Worm (Caenorhabditis elegans): Measurements from ENCODE around the gene cpx-2.

cpx-2 gene

DNA sequence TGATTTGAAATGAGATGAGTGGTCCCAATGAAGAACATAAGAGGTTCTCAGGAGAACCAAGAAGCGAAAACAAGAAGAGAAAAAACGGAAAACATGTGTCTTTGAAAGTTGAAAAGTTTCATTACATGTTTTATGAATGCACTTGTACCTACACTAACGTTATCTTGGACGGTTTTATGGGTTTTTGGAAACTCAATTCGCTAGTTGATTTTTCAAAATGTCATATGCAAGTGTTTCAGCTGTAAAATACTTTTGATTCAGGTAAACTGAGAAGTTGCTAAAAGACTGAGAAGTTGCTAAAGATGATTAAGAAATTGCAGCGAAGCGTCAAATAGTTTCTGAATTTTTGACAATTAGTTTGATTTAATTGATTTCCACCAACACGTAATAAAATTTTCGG is at the start of gene cpx-2:
TSS of gene cpx-2 (minus strand) at position 101 of the 400 bp plus-strand sequence.
- TF ChIP-seq C34B4.2 (tag; optimal IDR thresholded peaks at IDR 0.05), result no peak
- TF ChIP-seq fos-1 (tag; optimal IDR thresholded peaks at IDR 0.05), result no peak
- no peak for TF ChIP-seq mab-9 (GFP tag; IDR thresholded peaks at IDR 0.05)
- no peak for TF ChIP-seq nhr-19 (GFP tag; conservative IDR thresholded peaks at IDR 0.05)
- no peak for TF ChIP-seq sox-4 (tag; optimal IDR thresholded peaks at IDR 0.05)
- no peak for TF ChIP-seq mdl-1 (tag; optimal IDR thresholded peaks at IDR 0.05)
- TF ChIP-seq dsc-1 (tag; optimal IDR thresholded peaks at IDR 0.05), result no peak
- no peak for TF ChIP-seq egl-27 (tag; optimal IDR thresholded peaks at IDR 0.05)
- TF ChIP-seq fkh-10 (GFP tag; optimal IDR thresholded peaks at IDR 0.05), result no peak
- TF ChIP-seq skn-1 (tag; optimal IDR thresholded peaks at IDR 0.05), result no peak
- no peak for TF ChIP-seq unc-86 (tag; optimal IDR thresholded peaks at IDR 0.05)
- TF ChIP-seq ceh-63 (GFP tag; optimal IDR thresholded peaks at IDR 0.05), result no peak
- no peak for TF ChIP-seq fkh-8 (tag; optimal IDR thresholded peaks at IDR 0.05)

DNA sequence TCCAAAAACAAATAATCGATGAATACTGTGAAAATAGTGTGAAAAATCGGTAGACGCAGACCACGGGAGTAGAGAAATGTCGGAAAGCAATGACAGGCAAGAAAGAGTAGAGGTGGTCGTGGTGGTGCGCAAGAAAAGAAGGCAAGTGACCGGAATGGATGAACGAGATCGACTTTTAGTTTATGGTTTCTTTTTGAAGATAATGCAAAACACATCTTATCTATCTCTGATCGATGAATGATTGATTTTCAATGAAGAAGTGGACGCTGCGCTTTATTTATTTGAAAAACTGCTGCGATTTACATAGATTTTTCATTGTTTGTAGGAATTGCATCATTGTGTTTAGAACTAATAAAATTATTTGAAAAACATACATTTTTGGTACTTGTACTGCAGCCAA is 48.9 kb upstream of the cpx-2 start:
- TF ChIP-seq lin-35 (GFP tag; optimal IDR thresholded peaks at IDR 0.05) (peak in 1 of 2 experiments; percentile 2), elt-3 (tag; optimal IDR thresholded peaks at IDR 0.05) (peak in 1 of 6 experiments; percentile 21), mep-1 (tag; optimal IDR thresholded peaks at IDR 0.05) (no peak), snpc-4 (tag; optimal IDR thresholded peaks at IDR 0.05) (no peak), nhr-12 (tag; optimal IDR thresholded peaks at IDR 0.05) (no peak), unc-130 (tag; optimal IDR thresholded peaks at IDR 0.05) (no peak), lin-13 (GFP tag; optimal IDR thresholded peaks at IDR 0.05) (no peak), nhr-47 (tag; optimal IDR thresholded peaks at IDR 0.05) (no peak), fos-1 (tag; optimal IDR thresholded peaks at IDR 0.05) (no peak), snu-23 (GFP tag; optimal IDR thresholded peaks at IDR 0.05) (peak; percentile 51), tlp-1 (tag; optimal IDR thresholded peaks at IDR 0.05) (no peak), nhr-11 (tag; optimal IDR thresholded peaks at IDR 0.05) (no peak), pag-3 (tag; optimal IDR thresholded peaks at IDR 0.05; ENCODE audit: borderline replicate concordance, insufficient read depth) (no peak), lsy-2 (tag; optimal IDR thresholded peaks at IDR 0.05) (peak in 1 of 2 experiments; percentile 23), unc-30 (tag; optimal IDR thresholded peaks at IDR 0.05) (no peak), rnt-1 (tag; optimal IDR thresholded peaks at IDR 0.05) (peak; percentile 20), nhr-20 (tag; optimal IDR thresholded peaks at IDR 0.05) (peak; percentile 56), zag-1 (tag; optimal IDR thresholded peaks at IDR 0.05) (no peak), sox-4 (tag; optimal IDR thresholded peaks at IDR 0.05) (no peak), nhr-71 (tag; optimal IDR thresholded peaks at IDR 0.05) (peak; percentile 56), nhr-85 (tag) (peak; percentile 95), nhr-19 (GFP tag; conservative IDR thresholded peaks at IDR 0.05) (no peak), C34B4.2 (tag; optimal IDR thresholded peaks at IDR 0.05) (no peak), grh-1 (GFP tag; IDR thresholded peaks at IDR 0.05) (peak; percentile 20; the same call in 1 of the 2 replicates), efl-1 (optimal IDR thresholded peaks at IDR 0.05) (no peak), efl-1 (GFP tag; optimal IDR thresholded peaks at IDR 0.05 in 1 of 2) (peak in 1 of 2 experiments; percentile 35), xbp-1 (tag; optimal IDR thresholded peaks at IDR 0.05) (no peak), lin-14 (GFP tag; optimal IDR thresholded peaks at IDR 0.05) (peak; percentile 55), blmp-1 (tag; optimal IDR thresholded peaks at IDR 0.05) (peak; percentile 42), nhr-90 (tag; optimal IDR thresholded peaks at IDR 0.05; ENCODE audit: poor library complexity) (peak; percentile 15), dpl-1 (GFP tag; optimal IDR thresholded peaks at IDR 0.05) (no peak), pqm-1 (tag; optimal IDR thresholded peaks at IDR 0.05) (no peak)

DNA sequence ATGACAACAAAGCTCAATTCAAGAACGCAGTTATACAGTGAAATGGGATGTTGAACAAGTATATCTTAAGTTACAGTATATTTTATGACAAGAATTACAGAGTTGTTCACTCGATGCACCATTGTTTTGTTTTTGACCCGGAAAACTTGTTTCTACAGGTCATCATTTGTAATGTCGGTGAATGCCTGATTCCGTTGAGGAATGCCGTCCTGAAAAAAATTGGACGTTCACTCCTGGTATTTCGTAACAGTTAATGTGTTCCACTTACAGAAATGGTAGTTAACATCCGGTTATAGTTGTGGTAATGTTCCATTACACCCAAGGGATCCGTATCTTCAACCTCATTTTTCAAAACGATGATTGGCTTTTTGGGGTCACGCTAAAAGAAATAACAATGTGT is 45.4 kb upstream of the cpx-2 start:
- TF ChIP-seq nhr-90 (tag; optimal IDR thresholded peaks at IDR 0.05; ENCODE audit: poor library complexity), result peak; percentile 50
- peak in 1 of 2 experiments; percentile 1 for TF ChIP-seq lin-35 (GFP tag; optimal IDR thresholded peaks at IDR 0.05)
- TF ChIP-seq efl-1 (optimal IDR thresholded peaks at IDR 0.05), result no peak
- TF ChIP-seq efl-1 (GFP tag; optimal IDR thresholded peaks at IDR 0.05 in 1 of 2), result peak in 1 of 2 experiments; percentile 30
- TF ChIP-seq sup-37 (GFP tag; optimal IDR thresholded peaks at IDR 0.05), result no peak
- TF ChIP-seq snpc-4 (tag; optimal IDR thresholded peaks at IDR 0.05), result no peak
- peak; percentile 59 for TF ChIP-seq ama-1 (optimal IDR thresholded peaks at IDR 0.05)
- no peak for TF ChIP-seq C34B4.2 (tag; optimal IDR thresholded peaks at IDR 0.05)

All from whole organism, L1 larva.